Fruit fly (Drosophila melanogaster) whole organism, prepupa: ENCODE results near the gene Dnz1.

ENCODE experiments used
- CG10631 ChIP-seq: fragments of 200-800 bp; sonication (Bioruptor generic); optimal IDR thresholded peaks from 2 replicates; lab custom pipeline; 2016; ENCODE audit warnings: missing biosample characterization, missing genetic modification characterization
- CG10669 ChIP-seq: fragments of 200-800 bp; sonication (Bioruptor generic); optimal IDR thresholded peaks from 3 replicates; lab custom pipeline; 2018; ENCODE audit warnings: missing biosample characterization, mild to moderate bottlenecking, missing genetic modification characterization, moderate library complexity
- CG11294 ChIP-seq: fragments of 200-800 bp; sonication (Bioruptor generic); IDR thresholded peaks from 2 replicates; pipeline ENCODE4 v1.3.6; 2022; ENCODE audit warnings: missing biosample characterization, missing genetic modification characterization
- CG11762 ChIP-seq: fragments of 200-800 bp; sonication (Bioruptor generic); optimal IDR thresholded peaks from 3 replicates; lab custom pipeline; 2016; ENCODE audit warnings: missing biosample characterization, missing genetic modification characterization; ENCODE audit not compliant: insufficient read depth
- CG15336 ChIP-seq: fragments of 200-800 bp; sonication (Bioruptor generic); IDR thresholded peaks from 2 replicates; pipeline ENCODE4 v1.3.6; 2022; ENCODE audit warnings: missing biosample characterization, missing genetic modification characterization
- CG31627 ChIP-seq: fragments of 200-800 bp; sonication (Bioruptor generic); optimal IDR thresholded peaks from 3 replicates; lab custom pipeline; 2016; ENCODE audit warnings: missing biosample characterization, missing genetic modification characterization
- CG3919 ChIP-seq: fragments of 200-800 bp; sonication (Bioruptor generic); optimal IDR thresholded peaks from 3 replicates; lab custom pipeline; 2016; ENCODE audit warnings: missing biosample characterization, missing genetic modification characterization
- CG4318 ChIP-seq: fragments of 200-800 bp; sonication (Bioruptor generic); optimal IDR thresholded peaks from 3 replicates; lab custom pipeline; 2017; ENCODE audit warnings: missing biosample characterization, mild to moderate bottlenecking, missing genetic modification characterization
- CG6163 ChIP-seq: fragments of 200-800 bp; sonication (Bioruptor generic); IDR thresholded peaks from 3 replicates; pipeline ENCODE4 v1.3.6; 2022; ENCODE audit warnings: missing biosample characterization, missing genetic modification characterization
- CG6276 ChIP-seq: fragments of 200-800 bp; sonication (Bioruptor generic); optimal IDR thresholded peaks from 2 replicates; lab custom pipeline; 2017; ENCODE audit warnings: missing biosample characterization, mild to moderate bottlenecking, missing genetic modification characterization
- CG6854 ChIP-seq: fragments of 200-800 bp; sonication (Bioruptor generic); optimal IDR thresholded peaks from 2 replicates; lab custom pipeline; 2017; ENCODE audit warnings: missing biosample characterization, mild to moderate bottlenecking, missing genetic modification characterization
- CG8119 ChIP-seq: fragments of 200-800 bp; sonication (Bioruptor generic); IDR thresholded peaks from 3 replicates; pipeline ENCODE4 v1.3.6; 2022; ENCODE audit warnings: missing biosample characterization, missing genetic modification characterization
- CG8632 ChIP-seq: fragments of 200-800 bp; sonication (Bioruptor generic); optimal IDR thresholded peaks from 3 replicates; lab custom pipeline; 2016; ENCODE audit warnings: missing biosample characterization, missing genetic modification characterization
- Eip75B ChIP-seq: fragments of 200-800 bp; sonication (Bioruptor generic); optimal IDR thresholded peaks from 3 replicates; lab custom pipeline; 2016; ENCODE audit warnings: missing biosample characterization, missing genetic modification characterization
- Eip78C ChIP-seq: fragments of 200-800 bp; sonication (Bioruptor generic); peaks from one replicate; lab custom pipeline; 2016; ENCODE audit warnings: missing biosample characterization, missing genetic modification characterization
- Eip93F ChIP-seq: fragments of 200-800 bp; sonication (Bioruptor generic); optimal IDR thresholded peaks from 2 replicates; lab custom pipeline; 2016; ENCODE audit warnings: missing biosample characterization, mild to moderate bottlenecking, missing genetic modification characterization
- Ets21C ChIP-seq: fragments of 200-800 bp; sonication (Bioruptor generic); optimal IDR thresholded peaks from 3 replicates; lab custom pipeline; 2016; ENCODE audit warnings: missing biosample characterization, missing genetic modification characterization
- Ets96B ChIP-seq: fragments of 200-800 bp; optimal IDR thresholded peaks from 2 replicates; lab custom pipeline; 2019; ENCODE audit warnings: missing biosample characterization, mild to moderate bottlenecking, missing genetic modification characterization, moderate library complexity
- Gug ChIP-seq: fragments of 200-800 bp; sonication (Bioruptor generic); IDR thresholded peaks from 2 replicates; pipeline ENCODE4 v1.3.6; 2022; ENCODE audit warnings: missing biosample characterization, missing genetic modification characterization
- Hr38 ChIP-seq: sonication (Bioruptor generic); optimal IDR thresholded peaks from 2 replicates; lab custom pipeline; 2016; ENCODE audit warnings: missing biosample characterization, missing genetic modification characterization
- Hr4 ChIP-seq: fragments of 200-800 bp; sonication (Bioruptor generic); optimal IDR thresholded peaks from 3 replicates; lab custom pipeline; 2016; ENCODE audit warnings: missing biosample characterization, missing genetic modification characterization
- Lpt ChIP-seq: fragments of 200-800 bp; sonication (Bioruptor generic); optimal IDR thresholded peaks from 3 replicates; lab custom pipeline; 2016; ENCODE audit warnings: missing biosample characterization, missing genetic modification characterization
- OdsH ChIP-seq: fragments of 200-800 bp; sonication (Bioruptor generic); optimal IDR thresholded peaks from 3 replicates; lab custom pipeline; 2016; ENCODE audit warnings: missing biosample characterization, missing genetic modification characterization
- Sox102F ChIP-seq: fragments of 200-800 bp; sonication (Bioruptor generic); optimal IDR thresholded peaks from 2 replicates; lab custom pipeline; 2016; ENCODE audit warnings: missing biosample characterization, mild to moderate bottlenecking, missing genetic modification characterization
- achi ChIP-seq: fragments of 200-800 bp; sonication (Bioruptor generic); optimal IDR thresholded peaks from 3 replicates; lab custom pipeline; 2016; ENCODE audit warnings: missing biosample characterization, missing genetic modification characterization
- acj6 ChIP-seq: fragments of 200-800 bp; sonication (Bioruptor generic); optimal IDR thresholded peaks from 3 replicates; lab custom pipeline; 2016; ENCODE audit warnings: missing biosample characterization, missing genetic modification characterization
- cyc ChIP-seq: fragments of 200-800 bp; sonication (Bioruptor generic); optimal IDR thresholded peaks from 3 replicates; lab custom pipeline; 2016; ENCODE audit warnings: missing biosample characterization, missing genetic modification characterization
- dac ChIP-seq: fragments of 200-800 bp; sonication (Bioruptor generic); optimal IDR thresholded peaks from 2 replicates; lab custom pipeline; 2017; ENCODE audit warnings: missing biosample characterization, mild to moderate bottlenecking, missing genetic modification characterization
- dsx ChIP-seq: fragments of 200-800 bp; optimal IDR thresholded peaks from 3 replicates; lab custom pipeline; 2019; ENCODE audit warnings: missing biosample characterization, mild to moderate bottlenecking, missing genetic modification characterization, moderate library complexity; ENCODE audit not compliant: poor library complexity, severe bottlenecking
- eg ChIP-seq: fragments of 200-800 bp; sonication (Bioruptor generic); IDR thresholded peaks from 3 replicates; pipeline ENCODE4 v1.3.6; 2022; ENCODE audit warnings: missing biosample characterization, missing genetic modification characterization
- esn ChIP-seq: fragments of 200-800 bp; sonication (Bioruptor generic); optimal IDR thresholded peaks from 2 replicates; lab custom pipeline; 2016; ENCODE audit warnings: missing biosample characterization, mild to moderate bottlenecking, missing genetic modification characterization, moderate library complexity
- fd59A ChIP-seq: fragments of 200-800 bp; sonication (Bioruptor generic); optimal IDR thresholded peaks from 2 replicates; lab custom pipeline; 2017; ENCODE audit warnings: missing biosample characterization, mild to moderate bottlenecking, missing genetic modification characterization, missing genetic modification reagents
- lz ChIP-seq: fragments of 200-800 bp; sonication (Bioruptor generic); optimal IDR thresholded peaks from 3 replicates; lab custom pipeline; 2016; ENCODE audit warnings: missing biosample characterization, missing genetic modification characterization
- salr ChIP-seq, 2 experiments: fragments of 200-800 bp; sonication (Bioruptor generic); optimal IDR thresholded peaks; 3 replicates each; lab custom pipeline; 2016 to 2018; ENCODE audit warnings: missing biosample characterization in 2 of 2, missing genetic modification characterization in 2 of 2, mild to moderate bottlenecking in 1 of 2
- spab ChIP-seq: fragments of 200-800 bp; sonication (Bioruptor generic); optimal IDR thresholded peaks from 2 replicates; lab custom pipeline; 2017; ENCODE audit warnings: missing biosample characterization, mild to moderate bottlenecking, missing genetic modification characterization, missing genetic modification reagents
- topi ChIP-seq: fragments of 200-800 bp; sonication (Bioruptor generic); optimal IDR thresholded peaks from 3 replicates; lab custom pipeline; 2016; ENCODE audit warnings: missing biosample characterization, missing genetic modification characterization
- vri ChIP-seq: fragments of 200-800 bp; sonication (Bioruptor generic); optimal IDR thresholded peaks from 3 replicates; lab custom pipeline; 2016; ENCODE audit warnings: missing biosample characterization, mild to moderate bottlenecking, missing genetic modification characterization

Gene Dnz1

dm6 chr2L:10849511-10850191 is 6.8 kb downstream of the Dnz1 start, which contains the start of gene SmydA-3 (continued):
- TF ChIP-seq achi (GFP tag; lab: Kevin White, UChicago), result peak; percentile 51
- TF ChIP-seq CG11294 (GFP tag; lab: Robert Waterston, UW), result 0 out of 2 replicates have a peak, but pooled peaks have one; percentile 32
- TF ChIP-seq spab (GFP tag; lab: Kevin White, UChicago), result no peak
- no peak for TF ChIP-seq vri (GFP tag; lab: Kevin White, UChicago)
- peak; percentile 30 for TF ChIP-seq CG8632 (GFP tag; lab: Kevin White, UChicago)
- TF ChIP-seq Eip78C (GFP tag; lab: Kevin White, UChicago), result peak; percentile 74
- peak; percentile 75 for TF ChIP-seq CG15336 (GFP tag; lab: Robert Waterston, UW)
- no peak for TF ChIP-seq Ets21C (GFP tag; lab: Kevin White, UChicago)
- no peak for TF ChIP-seq topi (GFP tag; lab: Kevin White, UChicago)
- peak; percentile 44 for TF ChIP-seq CG3919 (GFP tag; lab: Kevin White, UChicago)
- TF ChIP-seq Gug (GFP tag; lab: Robert Waterston, UW), result peak; percentile 51
- TF ChIP-seq fd59A (GFP tag; lab: Kevin White, UChicago), result peak; percentile 11
- no peak for TF ChIP-seq CG10631 (GFP tag; lab: Kevin White, UChicago)
- peak; percentile 34 for TF ChIP-seq dac (GFP tag; lab: Kevin White, UChicago)
- peak; percentile 19 for TF ChIP-seq Ets96B (tag; lab: Kevin White, UChicago)
- TF ChIP-seq Lpt (GFP tag; lab: Kevin White, UChicago), result peak; percentile 25
- no peak for TF ChIP-seq cyc
- no peak for TF ChIP-seq Eip93F
- TF ChIP-seq Eip75B (GFP tag; lab: Kevin White, UChicago), result no peak
- TF ChIP-seq lz, result peak; percentile 12
- TF ChIP-seq Hr4, result peak; percentile 58
- peak; percentile 22 for TF ChIP-seq esn (GFP tag; lab: Kevin White, UChicago)

DNA sequence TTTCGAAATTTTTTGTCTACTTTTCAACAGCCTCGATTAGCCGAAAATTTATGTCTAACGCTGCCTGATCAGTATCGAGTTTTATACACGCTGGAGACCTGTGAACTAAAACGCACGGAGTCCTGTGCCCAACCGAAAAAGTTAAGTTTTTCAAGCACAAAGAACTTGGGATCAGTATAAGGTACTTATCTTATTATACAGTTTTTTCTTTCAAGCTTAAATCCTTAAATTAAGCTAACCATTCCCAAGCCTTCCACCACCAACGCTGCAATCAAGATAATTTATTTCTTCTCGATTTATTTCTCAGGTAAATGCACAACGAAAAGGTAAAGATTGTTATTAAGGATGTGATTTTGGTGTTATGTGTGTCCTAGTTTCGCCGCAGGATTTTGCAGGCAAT is 9.5 kb downstream of the Dnz1 start, which contains the start of gene Porin2:
Gene Porin2 (minus strand): TSS at position 101 of the 400 bp plus-strand sequence.
- TF ChIP-seq Sox102F (no peak), acj6 (GFP tag; lab: Kevin White, UChicago) (no peak), CG4318 (GFP tag; lab: Kevin White, UChicago) (no peak), esn (GFP tag; lab: Kevin White, UChicago) (no peak)

DNA sequence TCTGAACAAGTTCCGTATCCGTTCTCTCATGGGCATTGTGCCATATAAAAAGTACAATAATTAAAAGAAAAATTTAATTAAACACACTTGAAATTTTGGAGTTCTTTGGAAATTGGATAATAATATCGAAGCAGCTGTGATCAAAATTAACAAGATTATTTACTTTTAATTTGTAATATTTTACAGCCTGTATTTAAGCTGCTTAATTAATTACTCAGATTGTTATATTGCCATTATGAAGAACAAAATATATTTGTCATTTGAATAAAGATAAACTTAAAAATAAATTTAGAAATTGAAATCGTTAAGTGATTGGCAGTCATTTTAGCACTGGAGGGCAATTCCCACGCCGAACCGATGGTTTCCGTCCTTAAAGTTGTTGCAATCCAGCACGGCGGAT is 10.9 kb downstream of the Dnz1 start, which contains the start of the genes CG17139 and CG17140:
Gene CG17139 (minus strand): TSS at position 101 of the 400 bp plus-strand sequence.
Gene CG17140 (minus strand): TSS at position 101 of the 400 bp plus-strand sequence.
- no peak for TF ChIP-seq CG6854 (GFP tag; lab: Kevin White, UChicago)
- no peak for TF ChIP-seq dac (GFP tag; lab: Kevin White, UChicago)
- TF ChIP-seq CG11762 (GFP tag; lab: Kevin White, UChicago), result no peak
- TF ChIP-seq CG15336 (GFP tag; lab: Robert Waterston, UW), result no peak
- TF ChIP-seq CG10631 (GFP tag; lab: Kevin White, UChicago), result no peak
- no peak for TF ChIP-seq CG6276 (GFP tag; lab: Kevin White, UChicago)
- no peak for TF ChIP-seq OdsH (GFP tag; lab: Kevin White, UChicago)
- no peak for TF ChIP-seq esn (GFP tag; lab: Kevin White, UChicago)
- no peak for TF ChIP-seq CG6163 (GFP tag; lab: Robert Waterston, UW)
- TF ChIP-seq salr (GFP tag; optimal IDR thresholded peaks at IDR 0.05; lab: Kevin White, UChicago), result no peak
- no peak for TF ChIP-seq CG8119 (GFP tag; lab: Robert Waterston, UW)
- no peak for TF ChIP-seq dsx
- no peak for TF ChIP-seq Ets21C (GFP tag; lab: Kevin White, UChicago)
- no peak for TF ChIP-seq vri (GFP tag; lab: Kevin White, UChicago)
- TF ChIP-seq CG31627 (GFP tag; lab: Kevin White, UChicago), result no peak
- no peak for TF ChIP-seq Hr38 (GFP tag; lab: Kevin White, UChicago)
- TF ChIP-seq CG10669, result no peak
- TF ChIP-seq eg, result no peak
